Worm (Caenorhabditis elegans) whole organism, midembryonic: ENCODE measurements around the gene C36E8.4.

Source experiments
- T22C8.4 ChIP-seq: fragments of 200-800 bp; sonication (Bioruptor generic); IDR thresholded peaks from 2 replicates; pipeline ENCODE4 v1.3.6; 2022; ENCODE audit warnings: missing genetic modification characterization, missing compliant biosample characterization
- klf-2 ChIP-seq: fragments of 200-800 bp; sonication (Bioruptor generic); conservative IDR thresholded peaks from 2 replicates; pipeline ENCODE4 v1.3.6; 2022; ENCODE audit warnings: missing genetic modification reagents, missing genetic modification characterization, missing compliant biosample characterization
- med-1 ChIP-seq: sonication (generic microtip); optimal IDR thresholded peaks from 2 replicates; lab custom pipeline; 2017; ENCODE audit warnings: missing genetic modification characterization, mild to moderate bottlenecking, missing compliant biosample characterization, antibody characterized with exemption, missing genetic modification reagents; ENCODE audit not compliant: insufficient read depth
- ref-1 ChIP-seq: fragments of 200-800 bp; sonication (Bioruptor generic); conservative IDR thresholded peaks from 2 replicates; pipeline ENCODE4 v1.3.6; 2022; ENCODE audit warnings: missing genetic modification reagents, missing genetic modification characterization, missing compliant biosample characterization
- tab-1 ChIP-seq: fragments of 200-800 bp; sonication (Bioruptor generic); IDR thresholded peaks from 2 replicates; pipeline ENCODE4 v1.3.6; 2022; ENCODE audit warnings: missing genetic modification characterization, missing compliant biosample characterization
- ztf-23 ChIP-seq: fragments of 200-800 bp; sonication (Bioruptor generic); IDR thresholded peaks from 2 replicates; pipeline ENCODE4 v1.3.6; 2022; ENCODE audit warnings: missing genetic modification reagents, missing genetic modification characterization, missing compliant biosample characterization
- ztf-29 ChIP-seq: fragments of 200-800 bp; sonication (Bioruptor generic); IDR thresholded peaks from 2 replicates; pipeline ENCODE4 v1.3.6; 2022; ENCODE audit warnings: missing genetic modification reagents, missing genetic modification characterization, missing compliant biosample characterization

DNA sequence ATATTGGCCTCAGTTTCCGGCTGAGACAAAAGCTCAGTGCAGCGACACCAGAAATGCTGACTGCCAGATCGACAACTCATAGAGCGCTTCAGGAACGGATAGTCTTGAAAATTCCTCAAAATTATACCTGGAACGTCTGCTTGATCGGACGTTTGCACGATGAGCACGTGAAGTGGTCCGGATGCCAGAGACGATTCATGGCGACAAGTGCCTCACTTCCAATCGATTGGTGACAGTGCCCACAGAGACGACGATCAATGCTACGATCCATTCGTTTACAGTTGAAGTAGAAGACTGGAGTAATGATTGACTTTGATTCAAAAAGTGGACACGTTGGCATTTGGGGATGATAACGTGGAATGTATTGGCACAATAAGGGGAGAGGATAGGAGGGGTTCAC lies 25.8 kb upstream of the C36E8.4 start, which contains the start of gene Y1A5A.1:
- TF ChIP-seq tab-1 (no peak), ref-1 (GFP tag; lab: Robert Waterston, UW) (no peak), ztf-29 (no peak), T22C8.4 (no peak), klf-2 (no peak), med-1 (no peak), ztf-23 (GFP tag; lab: Robert Waterston, UW) (no peak)
